Fruit fly (Drosophila melanogaster) whole organism, embryonic: ENCODE results near the gene cdi.

Source experiments
- Atf-2 ChIP-seq: fragments of 200-800 bp; sonication (Bioruptor generic); optimal IDR thresholded peaks from 2 replicates; lab custom pipeline; 2016; ENCODE audit warnings: missing biosample characterization, missing genetic modification characterization
- Awh ChIP-seq: fragments of 200-800 bp; sonication (Bioruptor generic); IDR thresholded peaks from 2 replicates; pipeline ENCODE4, ENCODE4 v1.3.6; 2022; ENCODE audit warnings: missing biosample characterization, missing genetic modification characterization
- B-H1 ChIP-seq: fragments of 200-800 bp; sonication (Bioruptor generic); IDR thresholded peaks from 3 replicates; pipeline ENCODE4 v1.3.6; 2022; ENCODE audit warnings: missing biosample characterization, missing genetic modification characterization
- Bgb ChIP-seq: fragments of 200-800 bp; sonication (Bioruptor generic); IDR thresholded peaks from 2 replicates; pipeline ENCODE4 v1.3.6; 2022; ENCODE audit warnings: missing biosample characterization, missing genetic modification characterization; ENCODE audit not compliant: partially characterized antibody
- BtbVII ChIP-seq: fragments of 200-800 bp; sonication (Bioruptor generic); optimal IDR thresholded peaks from 3 replicates; lab custom pipeline; 2017; ENCODE audit warnings: missing biosample characterization, mild to moderate bottlenecking, missing genetic modification characterization
- CG10267 ChIP-seq: fragments of 200-800 bp; sonication (Bioruptor generic); optimal IDR thresholded peaks from 2 replicates; lab custom pipeline; 2018; ENCODE audit warnings: missing biosample characterization, mild to moderate bottlenecking, missing genetic modification characterization, moderate library complexity
- CG10274 ChIP-seq: fragments of 200-800 bp; sonication (Bioruptor generic); optimal IDR thresholded peaks from 3 replicates; lab custom pipeline; 2017; ENCODE audit warnings: missing biosample characterization, mild to moderate bottlenecking, missing genetic modification characterization
- CG10654 ChIP-seq: fragments of 200-800 bp; sonication (Bioruptor generic); optimal IDR thresholded peaks from 2 replicates; lab custom pipeline; 2016; ENCODE audit warnings: missing biosample characterization, missing genetic modification characterization
- CG11247 ChIP-seq: fragments of 200-800 bp; sonication (Bioruptor generic); IDR thresholded peaks from 2 replicates; pipeline ENCODE4 v1.3.6; 2022; ENCODE audit warnings: missing biosample characterization, missing genetic modification characterization
- CG11560 ChIP-seq: fragments of 200-800 bp; sonication (Bioruptor generic); IDR thresholded peaks from 3 replicates; pipeline ENCODE4 v1.3.6; 2022; ENCODE audit warnings: missing biosample characterization, missing genetic modification characterization
- CG11696 ChIP-seq: fragments of 200-800 bp; sonication (Bioruptor generic); IDR thresholded peaks from 2 replicates; pipeline ENCODE4 v1.3.6; 2022; ENCODE audit warnings: missing biosample characterization, missing genetic modification characterization
- CG11723 ChIP-seq: fragments of 200-800 bp; sonication (Bioruptor generic); optimal IDR thresholded peaks from 2 replicates; lab custom pipeline; 2017; ENCODE audit warnings: missing biosample characterization, mild to moderate bottlenecking, missing genetic modification characterization
- CG12071 ChIP-seq: fragments of 200-800 bp; sonication (Bioruptor generic); optimal IDR thresholded peaks from 3 replicates; lab custom pipeline; 2018; ENCODE audit warnings: missing biosample characterization, mild to moderate bottlenecking, missing genetic modification characterization
- CG14667 ChIP-seq: fragments of 200-800 bp; sonication (Bioruptor generic); IDR thresholded peaks from 2 replicates; pipeline ENCODE4 v1.3.6; 2022; ENCODE audit warnings: missing biosample characterization, missing genetic modification characterization
- CG14965 ChIP-seq: fragments of 200-800 bp; sonication (Bioruptor generic); optimal IDR thresholded peaks from 2 replicates; lab custom pipeline; 2016; ENCODE audit warnings: missing biosample characterization, missing genetic modification characterization, borderline replicate concordance
- CG17568 ChIP-seq: fragments of 200-800 bp; sonication (Bioruptor generic); optimal IDR thresholded peaks from 2 replicates; lab custom pipeline; 2018; ENCODE audit warnings: missing biosample characterization, mild to moderate bottlenecking, missing genetic modification characterization, moderate library complexity
- CG17612 ChIP-seq: fragments of 200-800 bp; sonication (Bioruptor generic); IDR thresholded peaks from 2 replicates; pipeline ENCODE4 v1.3.6; 2022; ENCODE audit warnings: missing biosample characterization, missing genetic modification characterization
- CG1792 ChIP-seq: fragments of 200-800 bp; sonication (Bioruptor generic); optimal IDR thresholded peaks from 2 replicates; lab custom pipeline; 2016; ENCODE audit warnings: missing biosample characterization, missing genetic modification characterization
- CG2712 ChIP-seq: fragments of 200-800 bp; optimal IDR thresholded peaks from 3 replicates; lab custom pipeline; 2019; ENCODE audit warnings: missing biosample characterization, mild to moderate bottlenecking, missing genetic modification characterization, moderate library complexity
- CG2889 ChIP-seq: fragments of 200-800 bp; sonication (Bioruptor generic); IDR thresholded peaks from 3 replicates; pipeline ENCODE4 v1.3.6; 2022; ENCODE audit warnings: missing biosample characterization, missing genetic modification characterization
- CG30431 ChIP-seq: fragments of 200-800 bp; sonication (Bioruptor generic); optimal IDR thresholded peaks from 2 replicates; lab custom pipeline; 2017; ENCODE audit warnings: missing biosample characterization, missing genetic modification characterization
- CG32772 ChIP-seq: fragments of 200-800 bp; sonication (Bioruptor generic); IDR thresholded peaks from 2 replicates; pipeline ENCODE4 v1.3.6; 2022; ENCODE audit warnings: missing biosample characterization, missing genetic modification characterization
- CG33557 ChIP-seq: fragments of 200-800 bp; sonication (Bioruptor generic); optimal IDR thresholded peaks from 2 replicates; lab custom pipeline; 2019; ENCODE audit warnings: missing biosample characterization, mild to moderate bottlenecking, missing genetic modification characterization, moderate library complexity
- CG3407 ChIP-seq: fragments of 200-800 bp; sonication (Bioruptor generic); optimal IDR thresholded peaks from 2 replicates; lab custom pipeline; 2018; ENCODE audit warnings: missing biosample characterization, mild to moderate bottlenecking, missing genetic modification characterization
- CG6272 ChIP-seq: fragments of 200-800 bp; sonication (Bioruptor generic); IDR thresholded peaks from 2 replicates; pipeline ENCODE4 v1.3.6; 2022; ENCODE audit warnings: missing biosample characterization, missing genetic modification characterization
- CG6813 ChIP-seq: fragments of 200-800 bp; sonication (Bioruptor generic); optimal IDR thresholded peaks from 2 replicates; lab custom pipeline; 2017; ENCODE audit warnings: missing biosample characterization, missing genetic modification characterization, mild to moderate bottlenecking, moderate library complexity, missing genetic modification reagents
- CG7839 ChIP-seq: fragments of 200-800 bp; sonication (Bioruptor generic); optimal IDR thresholded peaks from 3 replicates; lab custom pipeline; 2018; ENCODE audit warnings: missing biosample characterization, mild to moderate bottlenecking, missing genetic modification characterization, moderate library complexity
- D19B ChIP-seq: fragments of 200-800 bp; sonication (Bioruptor generic); optimal IDR thresholded peaks from 2 replicates; lab custom pipeline; 2017; ENCODE audit warnings: missing biosample characterization, mild to moderate bottlenecking, missing genetic modification characterization
- Fer2 ChIP-seq: fragments of 200-800 bp; sonication (Bioruptor generic); optimal IDR thresholded peaks from 2 replicates; lab custom pipeline; 2018; ENCODE audit warnings: missing biosample characterization, mild to moderate bottlenecking, missing genetic modification characterization, moderate library complexity
- Hey ChIP-seq: fragments of 200-800 bp; sonication (Bioruptor generic); optimal IDR thresholded peaks from 3 replicates; lab custom pipeline; 2018; ENCODE audit warnings: missing biosample characterization, mild to moderate bottlenecking, missing genetic modification characterization
- MESR4 ChIP-seq: fragments of 200-800 bp; sonication (Bioruptor generic); optimal IDR thresholded peaks from 2 replicates; lab custom pipeline; 2018; ENCODE audit warnings: missing biosample characterization, mild to moderate bottlenecking, missing genetic modification characterization, moderate library complexity
- Nf-YA ChIP-seq: fragments of 200-800 bp; sonication (Bioruptor generic); IDR thresholded peaks from 2 replicates; pipeline ENCODE4 v1.3.6; 2022; ENCODE audit warnings: missing biosample characterization, missing genetic modification characterization
- Oaz ChIP-seq: fragments of 200-800 bp; sonication (Bioruptor generic); IDR thresholded peaks from 2 replicates; pipeline ENCODE4 v1.3.6; 2022; ENCODE audit warnings: missing biosample characterization, missing genetic modification characterization
- Ptx1 ChIP-seq: fragments of 200-800 bp; sonication (Bioruptor generic); IDR thresholded peaks from 2 replicates; pipeline ENCODE4 v1.3.6; 2022; ENCODE audit warnings: missing biosample characterization, missing genetic modification characterization
- Rx ChIP-seq: fragments of 200-800 bp; sonication (Bioruptor generic); IDR thresholded peaks from 2 replicates; pipeline ENCODE4 v1.3.6; 2022; ENCODE audit warnings: missing biosample characterization, missing genetic modification characterization
- Scr ChIP-seq: fragments of 200-800 bp; sonication (Bioruptor generic); IDR thresholded peaks from 2 replicates; pipeline ENCODE4 v1.3.6; 2022; ENCODE audit warnings: missing biosample characterization, missing genetic modification characterization; ENCODE audit not compliant: partially characterized antibody
- ap ChIP-seq: fragments of 200-800 bp; sonication (Bioruptor generic); IDR thresholded peaks from 2 replicates; pipeline ENCODE4 v1.3.6; 2022; ENCODE audit warnings: missing biosample characterization, missing genetic modification characterization
- ash1 ChIP-seq: fragments of 200-800 bp; sonication (Bioruptor generic); optimal IDR thresholded peaks from 2 replicates; lab custom pipeline; 2018; ENCODE audit warnings: missing biosample characterization, mild to moderate bottlenecking, missing genetic modification characterization
- bab2 ChIP-seq: fragments of 200-800 bp; sonication (Bioruptor generic); optimal IDR thresholded peaks from 2 replicates; lab custom pipeline; 2016; ENCODE audit warnings: missing biosample characterization, missing genetic modification characterization
- bowl ChIP-seq: fragments of 200-800 bp; sonication (Bioruptor generic); IDR thresholded peaks from 2 replicates; pipeline ENCODE4 v1.3.6; 2022; ENCODE audit warnings: missing biosample characterization, missing genetic modification characterization
- btn ChIP-seq: fragments of 200-800 bp; sonication (Bioruptor generic); optimal IDR thresholded peaks from 2 replicates; lab custom pipeline; 2016; ENCODE audit warnings: missing biosample characterization, missing genetic modification characterization
- chinmo ChIP-seq: fragments of 200-800 bp; sonication (Bioruptor generic); IDR thresholded peaks from 4 replicates; pipeline ENCODE4 v1.3.6; 2022; ENCODE audit warnings: missing biosample characterization, missing genetic modification characterization; ENCODE audit not compliant: partially characterized antibody
- dimm ChIP-seq: fragments of 200-800 bp; sonication (Bioruptor generic); IDR thresholded peaks from 2 replicates; pipeline ENCODE4 v1.3.6; 2022; ENCODE audit warnings: missing biosample characterization, missing genetic modification characterization
- h ChIP-seq: fragments of >200 bp; optimal IDR thresholded peaks from 2 replicates; lab custom pipeline; 2017
- klu ChIP-seq: fragments of 200-800 bp; sonication (Bioruptor generic); IDR thresholded peaks from 2 replicates; pipeline ENCODE4 v1.3.6; 2022; ENCODE audit warnings: missing biosample characterization, missing genetic modification characterization
- onecut ChIP-seq: fragments of 200-800 bp; sonication (Bioruptor generic); IDR thresholded peaks from 2 replicates; pipeline ENCODE4 v1.3.6; 2022; ENCODE audit warnings: missing biosample characterization, missing genetic modification characterization
- p53 ChIP-seq: fragments of 200-800 bp; sonication (Bioruptor generic); optimal IDR thresholded peaks from 2 replicates; lab custom pipeline; 2016; ENCODE audit warnings: missing biosample characterization, missing genetic modification characterization
- sima ChIP-seq: fragments of 200-800 bp; sonication (Bioruptor generic); optimal IDR thresholded peaks from 2 replicates; lab custom pipeline; 2016; ENCODE audit warnings: missing biosample characterization, missing genetic modification characterization
- ssp ChIP-seq: fragments of 200-800 bp; sonication (Bioruptor generic); IDR thresholded peaks from 2 replicates; pipeline ENCODE4 v1.3.6; 2022; ENCODE audit warnings: missing biosample characterization, missing genetic modification characterization
- stwl ChIP-seq: fragments of 200-800 bp; sonication (Bioruptor generic); optimal IDR thresholded peaks from 3 replicates; lab custom pipeline; 2018; ENCODE audit warnings: missing biosample characterization, mild to moderate bottlenecking, missing genetic modification characterization, moderate library complexity
- sug ChIP-seq: fragments of 200-800 bp; optimal IDR thresholded peaks from 2 replicates; lab custom pipeline; 2019; ENCODE audit warnings: missing biosample characterization, mild to moderate bottlenecking, missing genetic modification characterization, moderate library complexity
- ttk ChIP-seq: fragments of 200-800 bp; sonication (Bioruptor generic); IDR thresholded peaks from 2 replicates; pipeline ENCODE4 v2.1.2; 2022; ENCODE audit warnings: missing biosample characterization, missing genetic modification characterization
- tup ChIP-seq: fragments of 200-800 bp; sonication (Bioruptor generic); optimal IDR thresholded peaks from 2 replicates; lab custom pipeline; 2016; ENCODE audit warnings: missing biosample characterization, mild to moderate bottlenecking, missing genetic modification characterization, moderate library complexity

cdi gene

DNA sequence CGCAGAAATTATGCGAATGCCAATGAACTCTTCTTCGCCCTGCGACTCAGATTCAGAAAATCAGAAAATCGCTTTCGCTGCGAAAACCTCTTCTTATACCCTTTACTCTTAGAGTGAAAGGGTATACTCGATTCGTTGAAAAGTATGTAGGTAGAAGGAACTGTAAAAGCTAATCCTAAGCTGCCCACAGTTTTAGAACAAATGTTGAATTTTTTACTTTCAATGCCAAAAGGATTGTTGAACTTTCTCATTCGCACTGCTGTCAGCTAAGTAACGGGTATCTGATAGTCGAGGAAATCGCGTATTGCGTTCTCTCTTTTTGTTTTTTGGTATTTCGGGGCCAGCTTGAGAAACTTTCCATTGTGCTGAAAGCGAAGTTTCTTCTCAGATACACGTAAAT is 19.8 kb upstream of the cdi start (continued):
- TF ChIP-seq Nf-YA (GFP tag; lab: Robert Waterston, UW) (no peak), ssp (no peak), Oaz (no peak), sug (tag; lab: Kevin White, UChicago) (no peak), Hey (tag; lab: Kevin White, UChicago) (no peak), ttk (GFP tag; lab: Robert Waterston, UW) (0 out of 2 replicates have a peak, but pooled peaks have one; percentile 8), tup (GFP tag; lab: Kevin White, UChicago) (no peak), CG14965 (GFP tag; lab: Kevin White, UChicago) (no peak), CG11560 (no peak), Fer2 (tag; lab: Kevin White, UChicago) (no peak), CG32772 (GFP tag; lab: Robert Waterston, UW) (peak; percentile 44), onecut (no peak), Scr (GFP tag; lab: Robert Waterston, UW) (0 out of 2 replicates have a peak, but pooled peaks have one; percentile 35), chinmo (GFP tag; lab: Robert Waterston, UW) (no peak), CG17568 (GFP tag; lab: Kevin White, UChicago) (no peak), Bgb (GFP tag; lab: Robert Waterston, UW) (peak; percentile 31; the same call in 1 of the 2 replicates), B-H1 (GFP tag; lab: Robert Waterston, UW) (no peak), CG2889 (no peak), D19B (peak; percentile 34), Awh (no peak), CG3407 (peak; percentile 24), stwl (no peak), BtbVII (GFP tag; lab: Kevin White, UChicago) (no peak), CG17612 (GFP tag; lab: Robert Waterston, UW) (no peak), Atf-2 (GFP tag; lab: Kevin White, UChicago) (no peak), CG6813 (GFP tag; lab: Kevin White, UChicago) (no peak), CG33557 (no peak), CG11247 (GFP tag; lab: Robert Waterston, UW) (no peak), h (lab: Kevin White, UChicago) (no peak), ash1 (no peak), sima (GFP tag; lab: Kevin White, UChicago) (no peak), p53 (no peak), CG11723 (GFP tag; lab: Kevin White, UChicago) (no peak), MESR4 (GFP tag; lab: Kevin White, UChicago) (no peak), CG12071 (GFP tag; lab: Kevin White, UChicago) (no peak), Ptx1 (GFP tag; lab: Robert Waterston, UW) (peak; percentile 32; the same call in 1 of the 2 replicates), CG6272 (GFP tag; lab: Robert Waterston, UW) (no peak), dimm (GFP tag; lab: Robert Waterston, UW) (no peak), klu (no peak), CG30431 (GFP tag; lab: Kevin White, UChicago) (peak; percentile 39), bowl (GFP tag; lab: Robert Waterston, UW) (no peak), CG1792 (GFP tag; lab: Kevin White, UChicago) (no peak), CG10274 (GFP tag; lab: Kevin White, UChicago) (no peak), CG10654 (GFP tag; lab: Kevin White, UChicago) (peak; percentile 27), CG11696 (GFP tag; lab: Robert Waterston, UW) (no peak), CG10267 (tag; lab: Kevin White, UChicago) (peak; percentile 10), bab2 (peak; percentile 14), CG2712 (tag; lab: Kevin White, UChicago) (peak; percentile 43), CG14667 (GFP tag; lab: Robert Waterston, UW) (no peak), Rx (GFP tag; lab: Robert Waterston, UW) (no peak), ap (GFP tag; lab: Robert Waterston, UW) (no peak), btn (no peak), CG7839 (peak; percentile 54)
